Fruit fly (Drosophila melanogaster) whole organism, embryonic: ENCODE results near the gene CG34451.

Source experiments
- B-H2 ChIP-seq: fragments of 200-800 bp; sonication (Bioruptor generic); optimal IDR thresholded peaks from 2 replicates; lab custom pipeline; 2018; ENCODE audit warnings: missing biosample characterization, mild to moderate bottlenecking, missing genetic modification characterization
- Bgb ChIP-seq: fragments of 200-800 bp; sonication (Bioruptor generic); IDR thresholded peaks from 2 replicates; pipeline ENCODE4 v1.3.6; 2022; ENCODE audit warnings: missing biosample characterization, missing genetic modification characterization; ENCODE audit not compliant: partially characterized antibody
- C15 ChIP-seq: fragments of 200-800 bp; sonication (Bioruptor generic); IDR thresholded peaks from 3 replicates; pipeline ENCODE4 v1.3.6; 2022; ENCODE audit warnings: missing biosample characterization, missing genetic modification characterization
- CG10366 ChIP-seq: fragments of 200-800 bp; sonication (Bioruptor generic); IDR thresholded peaks from 2 replicates; pipeline ENCODE4 v1.3.6; 2022; ENCODE audit warnings: missing biosample characterization, missing genetic modification characterization
- CG13287 ChIP-seq: fragments of 200-800 bp; sonication (Bioruptor generic); IDR thresholded peaks from 2 replicates; pipeline ENCODE4 v1.3.6; 2022; ENCODE audit warnings: missing biosample characterization, missing genetic modification characterization; ENCODE audit not compliant: partially characterized antibody
- CG13424 ChIP-seq: fragments of 200-800 bp; sonication (Bioruptor generic); optimal IDR thresholded peaks from 2 replicates; lab custom pipeline; 2019; ENCODE audit warnings: missing biosample characterization, mild to moderate bottlenecking, missing genetic modification characterization, moderate library complexity
- CG14050 ChIP-seq: fragments of 200-800 bp; sonication (Bioruptor generic); IDR thresholded peaks from 3 replicates; pipeline ENCODE4 v1.3.6; 2022; ENCODE audit warnings: missing biosample characterization, missing genetic modification characterization
- CG15269 ChIP-seq: fragments of 200-800 bp; sonication (Bioruptor generic); optimal IDR thresholded peaks from 2 replicates; lab custom pipeline; 2018; ENCODE audit warnings: missing biosample characterization, mild to moderate bottlenecking, missing genetic modification characterization, moderate library complexity
- CG18599 ChIP-seq: fragments of 200-800 bp; sonication (Bioruptor generic); optimal IDR thresholded peaks from 3 replicates; lab custom pipeline; 2017; ENCODE audit warnings: missing biosample characterization, missing genetic modification characterization, mild to moderate bottlenecking, moderate library complexity, missing genetic modification reagents
- CG18764 ChIP-seq: fragments of 200-800 bp; sonication (Bioruptor generic); optimal IDR thresholded peaks from 3 replicates; lab custom pipeline; 2016; ENCODE audit warnings: missing biosample characterization, missing genetic modification characterization
- CG2120 ChIP-seq: fragments of 200-800 bp; sonication (Bioruptor generic); optimal IDR thresholded peaks from 3 replicates; lab custom pipeline; 2016; ENCODE audit warnings: missing biosample characterization, missing genetic modification characterization
- CG2678 ChIP-seq: fragments of 200-800 bp; sonication (Bioruptor generic); optimal IDR thresholded peaks from 3 replicates; lab custom pipeline; 2019; ENCODE audit warnings: missing biosample characterization, mild to moderate bottlenecking, missing genetic modification characterization, moderate library complexity
- CG2712 ChIP-seq: fragments of 200-800 bp; optimal IDR thresholded peaks from 3 replicates; lab custom pipeline; 2019; ENCODE audit warnings: missing biosample characterization, mild to moderate bottlenecking, missing genetic modification characterization, moderate library complexity
- CG33557 ChIP-seq: fragments of 200-800 bp; sonication (Bioruptor generic); optimal IDR thresholded peaks from 2 replicates; lab custom pipeline; 2019; ENCODE audit warnings: missing biosample characterization, mild to moderate bottlenecking, missing genetic modification characterization, moderate library complexity
- CG7745 ChIP-seq: fragments of 200-800 bp; sonication (Bioruptor generic); optimal IDR thresholded peaks from 2 replicates; lab custom pipeline; 2018; ENCODE audit warnings: missing biosample characterization, mild to moderate bottlenecking, missing genetic modification characterization, moderate library complexity
- Chrac-16 ChIP-seq: fragments of 200-800 bp; sonication (Bioruptor generic); optimal IDR thresholded peaks from 3 replicates; lab custom pipeline; 2016; ENCODE audit warnings: missing biosample characterization, missing genetic modification characterization
- D19A ChIP-seq: fragments of 200-800 bp; optimal IDR thresholded peaks from 3 replicates; lab custom pipeline; 2019; ENCODE audit warnings: missing biosample characterization, mild to moderate bottlenecking, missing genetic modification characterization, moderate library complexity
- Dll ChIP-seq: fragments of 200-800 bp; sonication (Bioruptor generic); IDR thresholded peaks from 4 replicates; pipeline ENCODE4 v1.3.6; 2022; ENCODE audit warnings: missing biosample characterization, missing genetic modification characterization; ENCODE audit not compliant: partially characterized antibody
- Eip74EF ChIP-seq, 2 experiments: fragments of 200-800 bp in 1 of 2; fragments of >200 bp in 1 of 2; sonication (Bioruptor generic) in 1 of 2; optimal IDR thresholded peaks; 2 replicates each; lab custom pipeline; 2017 to 2019; ENCODE audit warnings: missing biosample characterization in 2 of 2, missing genetic modification characterization in 2 of 2, mild to moderate bottlenecking in 1 of 2, moderate library complexity in 1 of 2
- H2.0 ChIP-seq: fragments of 200-800 bp; sonication (Bioruptor generic); IDR thresholded peaks from 2 replicates; pipeline ENCODE4 v1.3.6; 2022; ENCODE audit warnings: missing biosample characterization, missing genetic modification characterization
- HLHmδ ChIP-seq: fragments of 200-800 bp; sonication (Bioruptor generic); optimal IDR thresholded peaks from 2 replicates; lab custom pipeline; 2018; ENCODE audit warnings: missing biosample characterization, mild to moderate bottlenecking, missing genetic modification characterization, moderate library complexity
- Nf-YC ChIP-seq: fragments of 200-800 bp; optimal IDR thresholded peaks from 3 replicates; lab custom pipeline; 2019; ENCODE audit warnings: missing biosample characterization, mild to moderate bottlenecking, missing genetic modification characterization, moderate library complexity
- Opbp ChIP-seq: fragments of 200-800 bp; sonication (Bioruptor generic); IDR thresholded peaks from 3 replicates; pipeline ENCODE4 v1.3.6; 2022; ENCODE audit warnings: missing biosample characterization, missing genetic modification characterization; ENCODE audit not compliant: partially characterized antibody
- Xrp1 ChIP-seq: fragments of 200-800 bp; sonication (Bioruptor generic); IDR thresholded peaks from 2 replicates; pipeline ENCODE4 v1.3.6; 2022; ENCODE audit warnings: missing biosample characterization, missing genetic modification characterization
- ash1 ChIP-seq: fragments of 200-800 bp; sonication (Bioruptor generic); optimal IDR thresholded peaks from 2 replicates; lab custom pipeline; 2018; ENCODE audit warnings: missing biosample characterization, mild to moderate bottlenecking, missing genetic modification characterization
- ato ChIP-seq: fragments of 200-800 bp; sonication (Bioruptor generic); IDR thresholded peaks from 2 replicates; pipeline ENCODE4 v1.3.6; 2022; ENCODE audit warnings: missing biosample characterization, missing genetic modification characterization; ENCODE audit not compliant: partially characterized antibody
- cas ChIP-seq: fragments of 200-800 bp; sonication (Bioruptor generic); IDR thresholded peaks from 2 replicates; pipeline ENCODE4 v1.3.6; 2022; ENCODE audit warnings: missing biosample characterization, missing genetic modification characterization
- cato ChIP-seq: fragments of 200-800 bp; sonication (Bioruptor generic); optimal IDR thresholded peaks from 2 replicates; lab custom pipeline; 2016; ENCODE audit warnings: missing biosample characterization, missing genetic modification characterization, borderline replicate concordance
- cg ChIP-seq: fragments of 200-800 bp; sonication (Bioruptor generic); optimal IDR thresholded peaks from 3 replicates; lab custom pipeline; 2019; ENCODE audit warnings: missing biosample characterization, mild to moderate bottlenecking, missing genetic modification characterization, moderate library complexity
- chm ChIP-seq: fragments of 200-800 bp; sonication (Bioruptor generic); IDR thresholded peaks from 2 replicates; pipeline ENCODE4 v1.3.6; 2022; ENCODE audit warnings: missing biosample characterization, missing genetic modification characterization
- disco-r ChIP-seq: fragments of 200-800 bp; sonication (Bioruptor generic); optimal IDR thresholded peaks from 2 replicates; lab custom pipeline; 2016; ENCODE audit warnings: missing biosample characterization, missing genetic modification characterization
- dysf ChIP-seq: fragments of 200-800 bp; sonication (Bioruptor generic); IDR thresholded peaks from 3 replicates; pipeline ENCODE4 v1.3.6; 2022; ENCODE audit warnings: missing biosample characterization, missing genetic modification characterization
- ewg ChIP-seq: fragments of 200-800 bp; sonication (Bioruptor generic); optimal IDR thresholded peaks from 3 replicates; lab custom pipeline; 2017; ENCODE audit warnings: mild to moderate bottlenecking, missing biosample characterization, missing genetic modification reagents, missing genetic modification characterization
- fd96Cb ChIP-seq: fragments of 200-800 bp; sonication (Bioruptor generic); optimal IDR thresholded peaks from 2 replicates; lab custom pipeline; 2018; ENCODE audit warnings: missing biosample characterization, mild to moderate bottlenecking, missing genetic modification characterization, moderate library complexity
- ftz-f1 ChIP-seq: fragments of 200-800 bp; sonication (Bioruptor generic); optimal IDR thresholded peaks from 2 replicates; lab custom pipeline; 2016; ENCODE audit warnings: missing biosample characterization, missing genetic modification characterization
- her ChIP-seq: fragments of 200-800 bp; sonication (Bioruptor generic); optimal IDR thresholded peaks from 2 replicates; lab custom pipeline; 2016; ENCODE audit warnings: missing biosample characterization, missing genetic modification characterization
- kni ChIP-seq: fragments of 200-800 bp; sonication (Bioruptor generic); optimal IDR thresholded peaks from 3 replicates; lab custom pipeline; 2017; ENCODE audit warnings: mild to moderate bottlenecking, missing biosample characterization, missing genetic modification reagents, missing genetic modification characterization
- onecut ChIP-seq: fragments of 200-800 bp; sonication (Bioruptor generic); IDR thresholded peaks from 2 replicates; pipeline ENCODE4 v1.3.6; 2022; ENCODE audit warnings: missing biosample characterization, missing genetic modification characterization
- salm ChIP-seq: fragments of 200-800 bp; sonication (Bioruptor generic); optimal IDR thresholded peaks from 2 replicates; lab custom pipeline; 2018; ENCODE audit warnings: missing biosample characterization, mild to moderate bottlenecking, missing genetic modification characterization
- sens ChIP-seq: fragments of 200-800 bp; sonication (Bioruptor generic); peaks from one replicate; lab custom pipeline; 2016; ENCODE audit warnings: missing biosample characterization, missing genetic modification characterization
- seq ChIP-seq: fragments of 200-800 bp; sonication (Bioruptor generic); IDR thresholded peaks from 2 replicates; pipeline ENCODE4 v1.3.6; 2022; ENCODE audit warnings: missing biosample characterization, missing genetic modification characterization
- sna ChIP-seq: fragments of 200-800 bp; sonication (Bioruptor generic); IDR thresholded peaks from 2 replicates; pipeline ENCODE4 v1.3.6; 2022; ENCODE audit warnings: missing biosample characterization, missing genetic modification characterization; ENCODE audit not compliant: partially characterized antibody
- sob ChIP-seq: fragments of 200-800 bp; sonication (Bioruptor generic); IDR thresholded peaks from 2 replicates; pipeline ENCODE4 v1.3.6; 2022; ENCODE audit warnings: missing biosample characterization, missing genetic modification characterization
- stc ChIP-seq: fragments of 200-800 bp; sonication (Bioruptor generic); IDR thresholded peaks from 2 replicates; pipeline ENCODE4 v1.3.6; 2022; ENCODE audit warnings: missing biosample characterization, missing genetic modification characterization
- trem ChIP-seq: fragments of 200-800 bp; optimal IDR thresholded peaks from 3 replicates; lab custom pipeline; 2019; ENCODE audit warnings: missing biosample characterization, mild to moderate bottlenecking, missing genetic modification characterization, moderate library complexity
- unpg ChIP-seq: fragments of 200-800 bp; sonication (Bioruptor generic); optimal IDR thresholded peaks from 3 replicates; lab custom pipeline; 2018; ENCODE audit warnings: missing biosample characterization, mild to moderate bottlenecking, missing genetic modification characterization, moderate library complexity
- wek ChIP-seq: fragments of 200-800 bp; sonication (Bioruptor generic); optimal IDR thresholded peaks from 3 replicates; lab custom pipeline; 2018; ENCODE audit warnings: missing biosample characterization, mild to moderate bottlenecking, missing genetic modification characterization, moderate library complexity
- zen ChIP-seq: fragments of 200-800 bp; sonication (Bioruptor generic); optimal IDR thresholded peaks from 3 replicates; lab custom pipeline; 2018; ENCODE audit warnings: missing biosample characterization, mild to moderate bottlenecking, missing genetic modification characterization, moderate library complexity

Gene CG34451

dm6 chr3L:15728195-15728594 lies 36.3 kb upstream of the CG34451 start, which contains the start of gene comm (continued):
- TF ChIP-seq salm: peak; percentile 41
- TF ChIP-seq chm (GFP tag; lab: Robert Waterston, UW): peak; percentile 95
- TF ChIP-seq cato (GFP tag; lab: Kevin White, UChicago): no peak
- TF ChIP-seq CG33557 (GFP tag; lab: Kevin White, UChicago): peak; percentile 38
- peak; percentile 22 for TF ChIP-seq CG18599 (GFP tag; lab: Kevin White, UChicago)
- TF ChIP-seq ato: peak; percentile 65; the same call in 1 of the 2 replicates
- TF ChIP-seq Eip74EF (GFP tag; optimal IDR thresholded peaks at IDR 0.05; lab: Kevin White, UChicago): peak in 1 of 2 experiments; percentile 32
- TF ChIP-seq seq (GFP tag; lab: Robert Waterston, UW): 0 out of 2 replicates have a peak, but pooled peaks have one; percentile 16
- TF ChIP-seq CG2120: peak; percentile 6
- peak; percentile 8 for TF ChIP-seq B-H2
- peak; percentile 44 for TF ChIP-seq cg (GFP tag; lab: Kevin White, UChicago)
- peak; percentile 27 for TF ChIP-seq unpg (GFP tag; lab: Kevin White, UChicago)
- TF ChIP-seq fd96Cb (tag; lab: Kevin White, UChicago): no peak
- TF ChIP-seq onecut (GFP tag; lab: Robert Waterston, UW): 0 out of 2 replicates have a peak, but pooled peaks have one; percentile 41
- TF ChIP-seq Xrp1 (GFP tag; lab: Robert Waterston, UW): peak; percentile 30; the same call in 1 of the 2 replicates
- TF ChIP-seq her (GFP tag; lab: Kevin White, UChicago): peak; percentile 46
- TF ChIP-seq stc (GFP tag; lab: Robert Waterston, UW): peak; percentile 49; the same call in 1 of the 2 replicates
- TF ChIP-seq trem: peak; percentile 8
- TF ChIP-seq dysf (GFP tag; lab: Robert Waterston, UW): peak; percentile 7; the same call in 1 of the 3 replicates
- peak; percentile 40; the same call in 1 of the 2 replicates for TF ChIP-seq sob (GFP tag; lab: Robert Waterston, UW)
- peak; percentile 53 for TF ChIP-seq CG2712 (tag; lab: Kevin White, UChicago)
- peak; percentile 17 for TF ChIP-seq Nf-YC (tag; lab: Kevin White, UChicago)
- 0 out of 3 replicates have a peak, but pooled peaks have one; percentile 16 for TF ChIP-seq C15 (GFP tag; lab: Robert Waterston, UW)
- peak; percentile 83 for TF ChIP-seq Opbp (GFP tag; lab: Robert Waterston, UW)
- peak; percentile 66 for TF ChIP-seq kni (GFP tag; lab: Kevin White, UChicago)
- TF ChIP-seq D19A (tag; lab: Kevin White, UChicago): peak; percentile 14
- peak; percentile 38 for TF ChIP-seq ewg (GFP tag; lab: Kevin White, UChicago)
- no peak for TF ChIP-seq H2.0
- peak; percentile 70; the same call in 1 of the 2 replicates for TF ChIP-seq CG13287 (GFP tag; lab: Robert Waterston, UW)
- TF ChIP-seq Bgb: peak; percentile 77
- peak; percentile 46; the same call in 1 of the 4 replicates for TF ChIP-seq Dll (GFP tag; lab: Robert Waterston, UW)
- peak; percentile 59 for TF ChIP-seq wek
- peak; percentile 73 for TF ChIP-seq ash1 (GFP tag; lab: Kevin White, UChicago)
- no peak; the same call in 2 of the 3 replicates for TF ChIP-seq CG14050 (GFP tag; lab: Robert Waterston, UW)
- TF ChIP-seq disco-r (GFP tag; lab: Kevin White, UChicago): peak; percentile 30
- peak; percentile 28 for TF ChIP-seq ftz-f1
- TF ChIP-seq CG15269 (tag; lab: Kevin White, UChicago): peak; percentile 38
- TF ChIP-seq cas (GFP tag; lab: Robert Waterston, UW): no peak
- TF ChIP-seq sens: peak; percentile 87
- TF ChIP-seq CG2678: peak; percentile 28
- no peak for TF ChIP-seq Chrac-16 (GFP tag; lab: Kevin White, UChicago)
- no peak for TF ChIP-seq CG10366 (GFP tag; lab: Robert Waterston, UW)
- TF ChIP-seq zen (tag; lab: Kevin White, UChicago): no peak
- TF ChIP-seq sna (GFP tag; lab: Robert Waterston, UW): peak; percentile 46; the same call in 1 of the 2 replicates
- peak; percentile 6 for TF ChIP-seq CG18764
- TF ChIP-seq HLHmδ: peak; percentile 83
- peak; percentile 22 for TF ChIP-seq CG13424 (tag; lab: Kevin White, UChicago)
- peak; percentile 41 for TF ChIP-seq CG7745 (tag; lab: Kevin White, UChicago)
